Worm (Caenorhabditis elegans) whole organism, L2 larva: Measurements from ENCODE around the gene eif-3.L.

Experiments
- C34F6.9 ChIP-seq: fragments of 150-350 bp; optimal IDR thresholded peaks from 2 replicates; lab custom pipeline; 2014; ENCODE audit warnings: missing biosample characterization, missing genetic modification characterization
- R02D3.7 ChIP-seq: fragments of 150-350 bp; optimal IDR thresholded peaks from 2 replicates; lab custom pipeline; 2014; ENCODE audit warnings: missing biosample characterization, missing genetic modification characterization
- ama-1 ChIP-seq: fragments of 150-350 bp; optimal IDR thresholded peaks from 2 replicates; lab custom pipeline; 2018; ENCODE audit warnings: inconsistent platforms
- ceh-82 ChIP-seq: fragments of 150-350 bp; optimal IDR thresholded peaks from 2 replicates; lab custom pipeline; 2014; ENCODE audit warnings: missing biosample characterization, missing genetic modification characterization
- egl-27 ChIP-seq: sonication (generic microtip); optimal IDR thresholded peaks from 3 replicates; lab custom pipeline; 2017; ENCODE audit warnings: missing biosample characterization, missing genetic modification reagents, missing genetic modification characterization
- elt-3 ChIP-seq: sonication (generic microtip); optimal IDR thresholded peaks from 2 replicates; lab custom pipeline; 2017; ENCODE audit warnings: missing biosample characterization, missing genetic modification characterization
- lin-11 ChIP-seq: fragments of 150-350 bp; sonication (generic microtip); optimal IDR thresholded peaks from 2 replicates; lab custom pipeline; 2014; ENCODE audit warnings: missing biosample characterization, missing genetic modification characterization, inconsistent platforms, mixed read lengths
- mdl-1 ChIP-seq, 2 experiments: fragments of 150-350 bp in 1 of 2; sonication (generic microtip) in 1 of 2; optimal IDR thresholded peaks; 2 replicates each; lab custom pipeline; 2017; ENCODE audit warnings: missing biosample characterization in 2 of 2, missing genetic modification characterization in 2 of 2
- nhr-23 ChIP-seq: fragments of 150-350 bp; optimal IDR thresholded peaks from 2 replicates; lab custom pipeline; 2014; ENCODE audit warnings: missing biosample characterization, missing genetic modification reagents, missing genetic modification characterization
- nhr-237 ChIP-seq: fragments of 150-350 bp; optimal IDR thresholded peaks from 2 replicates; lab custom pipeline; 2014; ENCODE audit warnings: missing biosample characterization, missing genetic modification characterization
- nhr-77 ChIP-seq: fragments of 150-350 bp; optimal IDR thresholded peaks from 2 replicates; lab custom pipeline; 2014; ENCODE audit warnings: missing biosample characterization, missing genetic modification characterization
- skn-1 ChIP-seq: sonication (generic microtip); optimal IDR thresholded peaks from 2 replicates; lab custom pipeline; 2017; ENCODE audit warnings: missing biosample characterization, missing genetic modification characterization
- snpc-4 ChIP-seq: fragments of 150-350 bp; optimal IDR thresholded peaks from 2 replicates; lab custom pipeline; 2014; ENCODE audit warnings: missing biosample characterization, missing genetic modification characterization

DNA sequence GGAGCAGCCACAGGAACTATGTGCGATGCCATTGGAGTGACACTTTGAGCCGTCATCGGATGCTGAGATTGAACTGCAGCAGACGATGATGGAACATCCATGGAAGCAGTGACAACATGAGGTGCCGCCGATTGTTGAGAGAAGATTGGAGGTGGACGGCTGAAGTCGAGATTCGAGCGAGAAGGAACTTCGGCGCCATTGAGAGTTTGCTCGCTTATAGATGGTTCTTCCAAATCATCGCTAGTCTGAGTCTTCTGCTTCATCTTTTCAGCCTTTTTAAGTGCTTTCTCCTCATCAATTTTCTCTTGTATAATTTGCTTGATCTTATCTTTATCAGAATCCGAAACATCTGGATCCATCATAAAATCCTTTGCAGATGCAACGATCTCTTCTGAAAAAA is 19.8 kb upstream of the eif-3.L start:
- TF ChIP-seq R02D3.7 (tag; lab: Kevin White, UChicago), result no peak
- TF ChIP-seq egl-27 (tag; lab: Kevin White, UChicago), result no peak
- no peak for TF ChIP-seq C34F6.9 (tag; lab: Kevin White, UChicago)
- no peak for TF ChIP-seq skn-1
- TF ChIP-seq mdl-1 (tag; optimal IDR thresholded peaks at IDR 0.05; lab: Kevin White, UChicago), result no peak
- TF ChIP-seq elt-3 (tag; lab: Kevin White, UChicago), result no peak
- TF ChIP-seq nhr-23 (tag; lab: Kevin White, UChicago), result no peak
- no peak for TF ChIP-seq lin-11 (tag; lab: Kevin White, UChicago)
- TF ChIP-seq ama-1, result no peak
- no peak for TF ChIP-seq ceh-82 (tag; lab: Kevin White, UChicago)
- TF ChIP-seq nhr-237 (tag; lab: Kevin White, UChicago), result no peak
- TF ChIP-seq snpc-4, result no peak
- no peak for TF ChIP-seq nhr-77 (tag; lab: Kevin White, UChicago)
